Worm (Caenorhabditis elegans): ENCODE data around the gene F49E10.4.

- TF ChIP-seq mbf-1 (tag; optimal IDR thresholded peaks at IDR 0.05): no peak
- TF ChIP-seq Y55F3AM.14 (GFP tag; optimal IDR thresholded peaks at IDR 0.05): no peak
- TF ChIP-seq lin-39 (tag; optimal IDR thresholded peaks at IDR 0.05): no peak
- TF ChIP-seq ceh-82 (tag; optimal IDR thresholded peaks at IDR 0.05): no peak
- TF ChIP-seq unc-62 (GFP tag; optimal IDR thresholded peaks at IDR 0.05): no peak
Observed at ce11 chrX:5897038-5897437, 21.4 kb downstream of the F49E10.4 start, which contains the start of gene tbc-16.

Data from whole organism, L2 larva.